Worm (Caenorhabditis elegans) whole organism, L1 larva: ENCODE measurements around the gene cyp-23A1.

Source experiments
- lin-13 ChIP-seq: fragments of 150-350 bp; optimal IDR thresholded peaks from 2 replicates; lab custom pipeline; 2014; ENCODE audit warnings: missing biosample characterization, missing genetic modification reagents, missing genetic modification characterization
- lin-15B ChIP-seq: fragments of 150-350 bp; sonication (generic microtip); optimal IDR thresholded peaks from 3 replicates; lab custom pipeline; 2014; ENCODE audit warnings: missing biosample characterization, missing genetic modification characterization
- snu-23 ChIP-seq: sonication (generic microtip); optimal IDR thresholded peaks from 2 replicates; lab custom pipeline; 2016; ENCODE audit warnings: missing genetic modification characterization, missing compliant biosample characterization

- TF ChIP-seq lin-15B (no peak), lin-13 (GFP tag; lab: Kevin White, UChicago) (no peak), snu-23 (GFP tag; lab: Kevin White, UChicago) (no peak)
Measured at ce11 chrII:4510684-4511083, 1.3 kb upstream of the cyp-23A1 start.
